Worm (Caenorhabditis elegans) whole organism, young adult: ENCODE measurements around the gene C15H11.13.

ENCODE experiments used
- B0035.1 ChIP-seq: sonication (generic microtip); optimal IDR thresholded peaks from 2 replicates; lab custom pipeline; 2016; ENCODE audit warnings: missing genetic modification characterization, mild to moderate bottlenecking, missing compliant biosample characterization, missing genotype, missing genetic modification reagents
- B0261.1 ChIP-seq: sonication (generic microtip); optimal IDR thresholded peaks from 2 replicates; lab custom pipeline; 2016; ENCODE audit warnings: mild to moderate bottlenecking, missing genetic modification characterization, moderate library complexity, missing compliant biosample characterization
- F33H1.4 ChIP-seq: fragments of 200-800 bp; sonication (Bioruptor generic); IDR thresholded peaks from 2 replicates; pipeline ENCODE4 v1.3.6; 2022; ENCODE audit warnings: missing genetic modification reagents, missing genetic modification characterization, missing compliant biosample characterization
- F49E8.2 ChIP-seq: sonication (generic microtip); optimal IDR thresholded peaks from 3 replicates; lab custom pipeline; 2017; ENCODE audit warnings: missing genetic modification characterization, mild to moderate bottlenecking, missing compliant biosample characterization, antibody characterized with exemption, moderate library complexity; ENCODE audit not compliant: insufficient read depth
- F57C9.4 ChIP-seq: sonication (generic microtip); optimal IDR thresholded peaks from 2 replicates; lab custom pipeline; 2017; ENCODE audit warnings: mild to moderate bottlenecking, missing genetic modification characterization, missing compliant biosample characterization
- Y67H2A.10 ChIP-seq: fragments of 200-800 bp; sonication (Bioruptor generic); conservative IDR thresholded peaks from 2 replicates; pipeline ENCODE4 v1.3.6; 2022; ENCODE audit warnings: missing genetic modification reagents, missing genetic modification characterization, missing compliant biosample characterization
- Y95B8A.8 ChIP-seq: fragments of 200-800 bp; sonication (Bioruptor generic); IDR thresholded peaks from 2 replicates; pipeline ENCODE4 v1.3.6; 2022; ENCODE audit warnings: missing genetic modification reagents, missing genetic modification characterization, missing compliant biosample characterization
- attf-3 ChIP-seq: fragments of 200-800 bp; sonication (Bioruptor generic); conservative IDR thresholded peaks from 2 replicates; pipeline ENCODE4 v1.3.6; 2022; ENCODE audit warnings: missing genetic modification reagents, missing genetic modification characterization, missing compliant biosample characterization
- attf-6 ChIP-seq: fragments of 200-800 bp; sonication (Bioruptor generic); IDR thresholded peaks from 2 replicates; pipeline ENCODE4 v1.3.6; 2022; ENCODE audit warnings: missing genetic modification reagents, missing genetic modification characterization, missing compliant biosample characterization
- ccch-3 ChIP-seq: fragments of 200-800 bp; sonication (Bioruptor generic); optimal IDR thresholded peaks from 2 replicates; lab custom pipeline; 2018; ENCODE audit warnings: mild to moderate bottlenecking, missing genetic modification characterization, missing compliant biosample characterization
- cebp-1 ChIP-seq, 2 experiments: fragments of 200-800 bp in 1 of 2; sonication (Bioruptor generic) in 1 of 2; sonication (generic microtip) in 1 of 2; IDR thresholded peaks in 1 of 2; optimal IDR thresholded peaks in 1 of 2; 2 replicates each; pipeline versions ENCODE4 v1.3.6 to Lab custom; 2017 to 2022; ENCODE audit warnings: missing compliant biosample characterization in 2 of 2, missing genetic modification characterization in 2 of 2, mild to moderate bottlenecking in 1 of 2, missing genetic modification reagents in 1 of 2, moderate library complexity in 1 of 2
- cebp-2 ChIP-seq: fragments of 200-800 bp; sonication (Bioruptor generic); IDR thresholded peaks from 2 replicates; pipeline ENCODE4 v1.3.6; 2022; ENCODE audit warnings: missing genetic modification characterization, missing compliant biosample characterization
- ceh-91 ChIP-seq: fragments of 200-800 bp; sonication (Bioruptor generic); IDR thresholded peaks from 2 replicates; pipeline ENCODE4 v1.3.6; 2022; ENCODE audit warnings: missing genetic modification reagents, missing genetic modification characterization, missing compliant biosample characterization
- die-1 ChIP-seq: sonication (generic microtip); optimal IDR thresholded peaks from 2 replicates; lab custom pipeline; 2016; ENCODE audit warnings: missing genotype, mild to moderate bottlenecking, missing genetic modification characterization, missing compliant biosample characterization
- dox-1 ChIP-seq: fragments of 200-800 bp; sonication (Bioruptor generic); IDR thresholded peaks from 2 replicates; pipeline ENCODE4 v1.3.6; 2022; ENCODE audit warnings: missing genetic modification reagents, missing genetic modification characterization, missing compliant biosample characterization
- efl-1 ChIP-seq: fragments of 150-350 bp; optimal IDR thresholded peaks from 2 replicates; lab custom pipeline; 2014; ENCODE audit warnings: missing biosample characterization, missing genetic modification reagents, missing genetic modification characterization
- egl-44 ChIP-seq: fragments of 200-800 bp; sonication (Bioruptor generic); IDR thresholded peaks from 2 replicates; pipeline ENCODE4 v1.3.6; 2022; ENCODE audit warnings: missing genetic modification reagents, missing genetic modification characterization, missing compliant biosample characterization
- him-1 ChIP-seq: sonication (generic microtip); optimal IDR thresholded peaks from 2 replicates; lab custom pipeline; 2016; ENCODE audit warnings: missing genotype, missing genetic modification reagents, missing genetic modification characterization, missing compliant biosample characterization
- hlh-26 ChIP-seq: fragments of 200-800 bp; sonication (Bioruptor generic); conservative IDR thresholded peaks from 2 replicates; pipeline ENCODE4 v1.3.6; 2022; ENCODE audit warnings: missing genetic modification reagents, missing genetic modification characterization, missing compliant biosample characterization
- hmg-20 ChIP-seq: fragments of 200-800 bp; sonication (Bioruptor generic); IDR thresholded peaks from 2 replicates; pipeline ENCODE4 v1.3.6; 2022; ENCODE audit warnings: missing genetic modification reagents, missing genetic modification characterization, missing compliant biosample characterization
- lin-26 ChIP-seq: fragments of 200-800 bp; sonication (Bioruptor generic); IDR thresholded peaks from 2 replicates; pipeline ENCODE4 v1.3.6; 2022; ENCODE audit warnings: missing genetic modification reagents, missing genetic modification characterization, missing compliant biosample characterization
- lin-35 ChIP-seq, 3 experiments: fragments of 150-350 bp in 2 of 3; sonication (generic microtip) in 1 of 3; optimal IDR thresholded peaks; 2 replicates each; lab custom pipeline; 2014 to 2018; ENCODE audit warnings: missing biosample characterization in 3 of 3, missing genetic modification characterization in 3 of 3, missing genetic modification reagents in 3 of 3
- lsy-27 ChIP-seq: sonication (generic microtip); optimal IDR thresholded peaks from 2 replicates; lab custom pipeline; 2017; ENCODE audit warnings: missing genetic modification characterization, mild to moderate bottlenecking, missing compliant biosample characterization, antibody characterized with exemption, missing genotype, borderline replicate concordance; ENCODE audit not compliant: insufficient read depth
- madf-10 ChIP-seq: sonication (generic microtip); optimal IDR thresholded peaks from 2 replicates; lab custom pipeline; 2016; ENCODE audit warnings: mild to moderate bottlenecking, missing genetic modification characterization, missing compliant biosample characterization
- mxl-1 ChIP-seq: sonication (generic microtip); optimal IDR thresholded peaks from 2 replicates; lab custom pipeline; 2016; ENCODE audit warnings: missing genetic modification characterization, missing compliant biosample characterization
- nhr-27 ChIP-seq: fragments of 200-800 bp; sonication (Bioruptor generic); optimal IDR thresholded peaks from 2 replicates; lab custom pipeline; 2018; ENCODE audit warnings: mild to moderate bottlenecking, missing genetic modification characterization, moderate library complexity, missing compliant biosample characterization
- nhr-90 ChIP-seq: sonication (generic microtip); optimal IDR thresholded peaks from 2 replicates; lab custom pipeline; 2016; ENCODE audit warnings: missing genotype, mild to moderate bottlenecking, missing genetic modification characterization, missing compliant biosample characterization
- pbrm-1 ChIP-seq: fragments of 200-800 bp; sonication (Bioruptor generic); IDR thresholded peaks from 2 replicates; pipeline ENCODE4 v1.3.6; 2022; ENCODE audit warnings: missing genetic modification reagents, missing genetic modification characterization, missing compliant biosample characterization
- sea-2 ChIP-seq: fragments of 200-800 bp; sonication (Bioruptor generic); IDR thresholded peaks from 2 replicates; pipeline ENCODE4 v1.3.6; 2022; ENCODE audit warnings: missing genetic modification characterization, missing compliant biosample characterization
- snpc-4 ChIP-seq, 5 experiments: fragments of 150-350 bp in 1 of 5; sonication (generic microtip) in 4 of 5; optimal IDR thresholded peaks; 2 replicates each; lab custom pipeline; 2014 to 2018; ENCODE audit warnings: missing genetic modification characterization in 5 of 5, missing biosample characterization in 3 of 5, antibody characterized with exemption in 2 of 5, mild to moderate bottlenecking in 2 of 5, missing compliant biosample characterization in 2 of 5, missing genotype in 2 of 5, moderate library complexity in 2 of 5, missing genetic modification reagents in 1 of 5
- tbx-9 ChIP-seq: sonication (generic microtip); optimal IDR thresholded peaks from 2 replicates; lab custom pipeline; 2016; ENCODE audit warnings: borderline replicate concordance, missing genetic modification characterization, inconsistent platforms, missing compliant biosample characterization
- ztf-18 ChIP-seq: sonication (generic microtip); optimal IDR thresholded peaks from 2 replicates; lab custom pipeline; 2016; ENCODE audit warnings: missing genotype, mild to moderate bottlenecking, missing genetic modification characterization, missing compliant biosample characterization
- ztf-6 ChIP-seq: fragments of 200-800 bp; sonication (Bioruptor generic); IDR thresholded peaks from 2 replicates; pipeline ENCODE4 v1.3.6; 2022; ENCODE audit warnings: missing genetic modification reagents, missing genetic modification characterization, missing compliant biosample characterization

Gene C15H11.13

DNA sequence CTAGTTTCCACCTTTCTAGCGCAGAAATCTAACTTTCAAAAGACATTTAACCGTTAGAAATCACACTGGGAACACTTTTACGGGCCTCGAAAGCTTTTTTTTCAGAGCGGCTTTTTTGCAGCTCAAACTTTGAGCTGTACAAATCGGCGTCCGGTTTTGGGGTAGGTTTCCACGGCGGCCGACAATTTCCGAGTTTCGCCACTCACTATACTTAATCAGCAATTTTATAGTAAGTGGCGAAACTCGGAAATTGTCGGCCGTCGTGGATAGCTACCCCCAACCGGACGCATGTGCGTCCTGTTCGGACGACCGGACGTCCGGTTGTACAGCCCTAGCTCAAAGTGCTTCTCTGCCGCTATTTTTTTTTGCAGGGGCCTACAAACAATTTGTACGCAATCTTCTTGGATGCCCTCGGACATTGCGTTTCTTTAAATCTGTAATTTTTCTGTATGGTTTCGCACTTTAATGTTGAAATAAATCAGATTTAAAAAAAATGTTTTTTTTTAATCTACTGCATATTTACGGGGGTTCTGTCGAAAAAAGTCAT lies 1.4 kb downstream of the C15H11.13 start (continued):
- no peak for TF ChIP-seq sea-2 (GFP tag; lab: Robert Waterston, UW)
- TF ChIP-seq lsy-27 (tag; lab: Kevin White, UChicago) = no peak
- TF ChIP-seq F49E8.2 = no peak
- TF ChIP-seq him-1 (tag; lab: Kevin White, UChicago) = peak; percentile 27
- TF ChIP-seq tbx-9 (tag; lab: Kevin White, UChicago) = no peak
- no peak for TF ChIP-seq hlh-26 (GFP tag; lab: Robert Waterston, UW)
- peak; percentile 54; the same call in 1 of the 2 replicates for TF ChIP-seq pbrm-1 (GFP tag; lab: Robert Waterston, UW)
- TF ChIP-seq hmg-20 = no peak
- no peak for TF ChIP-seq F57C9.4 (tag; lab: Kevin White, UChicago)
- no peak for TF ChIP-seq lin-35 (GFP tag; optimal IDR thresholded peaks at IDR 0.05; lab: Kevin White, UChicago)
- no peak for TF ChIP-seq attf-3 (GFP tag; lab: Robert Waterston, UW)
- TF ChIP-seq die-1 (tag; lab: Kevin White, UChicago) = no peak

- TF ChIP-seq mxl-1 (tag; lab: Kevin White, UChicago) = no peak
Measured at ce11 chrV:14405647-14406046, 10.8 kb downstream of the C15H11.13 start.

DNA sequence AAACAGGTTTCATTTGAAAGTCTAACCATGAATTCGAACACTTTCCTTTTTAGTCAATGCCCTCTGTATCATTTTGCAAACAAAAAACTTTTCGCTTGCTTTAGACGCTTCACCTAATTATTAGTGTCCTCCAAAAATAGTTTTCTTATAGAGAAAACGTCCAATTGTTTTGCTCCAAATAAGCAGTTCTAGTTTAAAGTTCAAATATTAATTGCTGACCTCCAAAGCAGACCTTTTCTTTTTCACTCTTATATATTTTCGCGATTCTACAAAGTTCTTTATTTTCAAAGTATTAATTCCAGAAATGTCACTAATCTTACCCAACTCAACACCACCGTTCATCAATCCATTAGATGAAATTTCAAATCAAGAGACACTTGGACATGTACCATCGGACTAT lies 13.9 kb downstream of the C15H11.13 start, which contains the start of gene gnrr-2:
TSS of gene gnrr-2 (plus strand) at position 301 of the 400 bp plus-strand sequence.
- TF ChIP-seq nhr-27 (tag; lab: Kevin White, UChicago) (no peak), attf-6 (GFP tag; lab: Robert Waterston, UW) (no peak), efl-1 (no peak), ztf-6 (no peak), F33H1.4 (GFP tag; lab: Robert Waterston, UW) (no peak), him-1 (tag; lab: Kevin White, UChicago) (no peak), nhr-90 (no peak), Y67H2A.10 (GFP tag; lab: Robert Waterston, UW) (no peak), B0035.1 (no peak), B0261.1 (no peak), dox-1 (GFP tag; lab: Robert Waterston, UW) (no peak), ztf-18 (tag; lab: Kevin White, UChicago) (no peak), Y95B8A.8 (GFP tag; lab: Robert Waterston, UW) (no peak), madf-10 (tag; lab: Kevin White, UChicago) (no peak), ccch-3 (GFP tag; lab: Kevin White, UChicago) (no peak)

DNA sequence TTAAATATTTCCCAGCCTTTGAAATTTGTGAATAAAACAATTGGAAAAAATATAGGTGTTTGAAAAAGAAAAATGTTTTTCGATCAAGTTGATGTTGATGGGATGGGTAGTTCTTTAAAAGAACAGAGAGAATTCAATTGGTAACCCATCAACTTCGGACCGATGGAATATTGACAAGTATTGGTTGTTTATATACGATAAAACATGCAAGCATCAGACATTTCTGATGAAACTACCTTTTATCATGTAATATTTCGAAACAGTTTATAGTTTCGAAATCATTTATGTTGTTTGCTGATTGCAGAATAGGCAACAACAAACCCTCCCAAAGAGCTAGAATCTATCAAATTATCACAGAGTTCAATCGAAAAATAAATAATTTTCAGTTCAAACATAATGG lies 15.1 kb downstream of the C15H11.13 start:
- TF ChIP-seq cebp-1 (GFP tag; IDR thresholded peaks at IDR 0.05; lab: Robert Waterston, UW) = no peak
- peak; percentile 87 for TF ChIP-seq cebp-1 (tag; optimal IDR thresholded peaks at IDR 0.05; lab: Kevin White, UChicago)
- 0 out of 2 replicates have a peak, but pooled peaks have one; percentile 13 for TF ChIP-seq cebp-2 (GFP tag; lab: Robert Waterston, UW)
- TF ChIP-seq pbrm-1 (GFP tag; lab: Robert Waterston, UW) = no peak
- TF ChIP-seq ceh-91 (GFP tag; lab: Robert Waterston, UW) = no peak
- no peak for TF ChIP-seq snpc-4 (GFP tag; optimal IDR thresholded peaks at IDR 0.05; lab: Kevin White, UChicago)
- TF ChIP-seq snpc-4 (tag; optimal IDR thresholded peaks at IDR 0.05; lab: Kevin White, UChicago) = peak in 2 of 4 experiments; percentile 85
- no peak for TF ChIP-seq lin-26
- TF ChIP-seq egl-44 (GFP tag; lab: Robert Waterston, UW) = no peak
